Fruit fly (Drosophila melanogaster) Kc167 (cell line): ENCODE results near the gene XRCC1.

Experiments used
- Sin3A ChIP-seq: fragments of >200 bp; optimal IDR thresholded peaks from 2 replicates; lab custom pipeline; 2018; ENCODE audit warnings: missing external identifiers
- psq ChIP-seq: fragments of >200 bp; optimal IDR thresholded peaks from 2 replicates; lab custom pipeline; 2017; ENCODE audit warnings: missing external identifiers

DNA sequence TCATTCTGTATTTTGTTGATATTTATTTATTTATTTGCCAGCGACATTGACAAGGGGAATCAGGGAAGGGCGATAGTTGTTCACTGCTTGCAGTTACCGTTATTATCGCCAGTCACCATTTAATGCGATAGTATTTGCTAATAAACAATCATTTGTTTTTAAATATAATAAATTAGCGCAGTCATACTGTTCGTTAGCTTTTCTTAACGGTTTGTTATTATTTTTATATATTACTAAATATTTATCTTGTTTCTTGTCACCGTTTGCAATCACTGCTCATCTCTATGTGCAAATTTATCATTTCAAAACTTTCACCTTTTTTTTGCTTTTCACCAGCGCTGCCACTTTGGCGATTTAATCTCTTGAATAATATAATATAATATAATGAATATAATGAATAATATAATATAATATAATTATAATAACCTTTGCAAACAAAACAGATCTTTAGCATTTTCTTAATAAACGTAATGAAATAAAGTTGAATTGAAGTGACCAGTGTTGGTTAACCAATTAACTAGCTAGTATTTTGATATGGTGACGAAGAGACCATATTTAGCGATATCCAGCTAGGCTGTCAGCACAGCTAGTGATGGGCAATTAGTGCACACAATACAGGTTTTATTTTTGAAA lies at the start of gene XRCC1, which contains the start of gene CG3309:
- TF ChIP-seq Sin3A, result no peak
- TF ChIP-seq psq (lab: Kevin White, UChicago), result no peak
